Fruit fly (Drosophila melanogaster) whole organism, embryonic: ENCODE results near the gene ddbt.

Experiments used
- Adf1 ChIP-seq: fragments of 200-800 bp; sonication (Bioruptor generic); IDR thresholded peaks from 2 replicates; pipeline ENCODE4 v1.3.6; 2022; ENCODE audit warnings: missing biosample characterization, missing genetic modification characterization
- Bgb ChIP-seq: fragments of 200-800 bp; sonication (Bioruptor generic); IDR thresholded peaks from 2 replicates; pipeline ENCODE4 v1.3.6; 2022; ENCODE audit warnings: missing biosample characterization, missing genetic modification characterization; ENCODE audit not compliant: partially characterized antibody
- CG10209 ChIP-seq: fragments of 200-800 bp; sonication (Bioruptor generic); optimal IDR thresholded peaks from 3 replicates; lab custom pipeline; 2017; ENCODE audit warnings: missing biosample characterization, mild to moderate bottlenecking, missing genetic modification characterization, missing genetic modification reagents
- CG10267 ChIP-seq: fragments of 200-800 bp; sonication (Bioruptor generic); optimal IDR thresholded peaks from 2 replicates; lab custom pipeline; 2018; ENCODE audit warnings: missing biosample characterization, mild to moderate bottlenecking, missing genetic modification characterization, moderate library complexity
- CG12104 ChIP-seq: fragments of 200-800 bp; sonication (Bioruptor generic); optimal IDR thresholded peaks from 3 replicates; lab custom pipeline; 2016; ENCODE audit warnings: missing biosample characterization, missing genetic modification characterization
- CG12299 ChIP-seq: fragments of 200-800 bp; sonication (Bioruptor generic); optimal IDR thresholded peaks from 2 replicates; lab custom pipeline; 2018; ENCODE audit warnings: missing biosample characterization, mild to moderate bottlenecking, missing genetic modification characterization
- CG12659 ChIP-seq: fragments of 200-800 bp; sonication (Bioruptor generic); optimal IDR thresholded peaks from 3 replicates; lab custom pipeline; 2017; ENCODE audit warnings: mild to moderate bottlenecking, missing biosample characterization, missing genetic modification reagents, missing genetic modification characterization
- CG13296 ChIP-seq: fragments of 200-800 bp; sonication (Bioruptor generic); optimal IDR thresholded peaks from 3 replicates; lab custom pipeline; 2018; ENCODE audit warnings: missing biosample characterization, mild to moderate bottlenecking, missing genetic modification characterization
- CG13624 ChIP-seq: fragments of 200-800 bp; sonication (Bioruptor generic); optimal IDR thresholded peaks from 2 replicates; lab custom pipeline; 2016; ENCODE audit warnings: missing biosample characterization, missing genetic modification characterization
- CG15601 ChIP-seq: fragments of 200-800 bp; sonication (Bioruptor generic); optimal IDR thresholded peaks from 3 replicates; lab custom pipeline; 2019; ENCODE audit warnings: missing biosample characterization, mild to moderate bottlenecking, missing genetic modification characterization, moderate library complexity
- CG1602 ChIP-seq: fragments of 200-800 bp; sonication (Bioruptor generic); optimal IDR thresholded peaks from 3 replicates; lab custom pipeline; 2016; ENCODE audit warnings: missing biosample characterization, missing genetic modification characterization
- CG1792 ChIP-seq: fragments of 200-800 bp; sonication (Bioruptor generic); optimal IDR thresholded peaks from 2 replicates; lab custom pipeline; 2016; ENCODE audit warnings: missing biosample characterization, missing genetic modification characterization
- CG18599 ChIP-seq: fragments of 200-800 bp; sonication (Bioruptor generic); optimal IDR thresholded peaks from 3 replicates; lab custom pipeline; 2017; ENCODE audit warnings: missing biosample characterization, missing genetic modification characterization, mild to moderate bottlenecking, moderate library complexity, missing genetic modification reagents
- CG33213 ChIP-seq: fragments of 200-800 bp; sonication (Bioruptor generic); optimal IDR thresholded peaks from 3 replicates; lab custom pipeline; 2016; ENCODE audit warnings: missing biosample characterization, missing genetic modification characterization
- CG4854 ChIP-seq: fragments of 200-800 bp; sonication (Bioruptor generic); optimal IDR thresholded peaks from 2 replicates; lab custom pipeline; 2016; ENCODE audit warnings: missing biosample characterization, missing genetic modification characterization, inconsistent platforms
- CG6791 ChIP-seq: fragments of 200-800 bp; sonication (Bioruptor generic); IDR thresholded peaks from 3 replicates; pipeline ENCODE4 v1.3.6; 2022; ENCODE audit warnings: missing biosample characterization, missing genetic modification characterization; ENCODE audit not compliant: partially characterized antibody
- CG7839 ChIP-seq: fragments of 200-800 bp; sonication (Bioruptor generic); optimal IDR thresholded peaks from 3 replicates; lab custom pipeline; 2018; ENCODE audit warnings: missing biosample characterization, mild to moderate bottlenecking, missing genetic modification characterization, moderate library complexity
- CG8359 ChIP-seq: fragments of 200-800 bp; sonication (Bioruptor generic); optimal IDR thresholded peaks from 2 replicates; lab custom pipeline; 2017; ENCODE audit warnings: missing biosample characterization, mild to moderate bottlenecking, missing genetic modification characterization, borderline replicate concordance
- CG8924 ChIP-seq: fragments of 200-800 bp; optimal IDR thresholded peaks from 3 replicates; lab custom pipeline; 2019; ENCODE audit warnings: missing biosample characterization, mild to moderate bottlenecking, missing genetic modification characterization, moderate library complexity
- CHES-1-like ChIP-seq: fragments of 200-800 bp; sonication (Bioruptor generic); optimal IDR thresholded peaks from 2 replicates; lab custom pipeline; 2016; ENCODE audit warnings: missing biosample characterization, missing genetic modification characterization
- Deaf1 ChIP-seq: fragments of 200-800 bp; optimal IDR thresholded peaks from 3 replicates; lab custom pipeline; 2019; ENCODE audit warnings: missing biosample characterization, mild to moderate bottlenecking, missing genetic modification characterization, moderate library complexity
- Fer1 ChIP-seq: fragments of 200-800 bp; sonication (Bioruptor generic); optimal IDR thresholded peaks from 2 replicates; lab custom pipeline; 2017; ENCODE audit warnings: missing biosample characterization, mild to moderate bottlenecking, missing genetic modification characterization
- Hmr ChIP-seq: fragments of 200-800 bp; sonication (Bioruptor generic); optimal IDR thresholded peaks from 3 replicates; lab custom pipeline; 2017; ENCODE audit warnings: mild to moderate bottlenecking, missing biosample characterization, missing genetic modification reagents, missing genetic modification characterization
- Lhr ChIP-seq: fragments of 200-800 bp; sonication (Bioruptor generic); optimal IDR thresholded peaks from 3 replicates; lab custom pipeline; 2017; ENCODE audit warnings: mild to moderate bottlenecking, missing biosample characterization, missing genetic modification reagents, missing genetic modification characterization
- Opbp ChIP-seq: fragments of 200-800 bp; sonication (Bioruptor generic); IDR thresholded peaks from 3 replicates; pipeline ENCODE4 v1.3.6; 2022; ENCODE audit warnings: missing biosample characterization, missing genetic modification characterization; ENCODE audit not compliant: partially characterized antibody
- Side ChIP-seq: fragments of 200-800 bp; sonication (Bioruptor generic); optimal IDR thresholded peaks from 2 replicates; lab custom pipeline; 2016; ENCODE audit warnings: missing biosample characterization, missing genetic modification characterization
- bbx ChIP-seq: fragments of 200-800 bp; sonication (Bioruptor generic); IDR thresholded peaks from 2 replicates; pipeline ENCODE4 v1.3.6; 2022; ENCODE audit warnings: missing biosample characterization, missing genetic modification characterization; ENCODE audit not compliant: partially characterized antibody
- cg ChIP-seq: fragments of 200-800 bp; sonication (Bioruptor generic); optimal IDR thresholded peaks from 3 replicates; lab custom pipeline; 2019; ENCODE audit warnings: missing biosample characterization, mild to moderate bottlenecking, missing genetic modification characterization, moderate library complexity
- chif ChIP-seq, 2 experiments: fragments of 200-800 bp; sonication (Bioruptor generic); optimal IDR thresholded peaks; 3 replicates each; lab custom pipeline; 2016; ENCODE audit warnings: missing biosample characterization in 2 of 2, missing genetic modification characterization in 2 of 2
- chinmo ChIP-seq: fragments of 200-800 bp; sonication (Bioruptor generic); IDR thresholded peaks from 4 replicates; pipeline ENCODE4 v1.3.6; 2022; ENCODE audit warnings: missing biosample characterization, missing genetic modification characterization; ENCODE audit not compliant: partially characterized antibody
- chn ChIP-seq: fragments of 200-800 bp; sonication (Bioruptor generic); optimal IDR thresholded peaks from 2 replicates; lab custom pipeline; 2016; ENCODE audit warnings: missing biosample characterization, missing genetic modification characterization
- dati ChIP-seq: fragments of 200-800 bp; sonication (Bioruptor generic); IDR thresholded peaks from 2 replicates; pipeline ENCODE4 v1.3.6; 2022; ENCODE audit warnings: missing biosample characterization, missing genetic modification characterization
- dimm ChIP-seq: fragments of 200-800 bp; sonication (Bioruptor generic); IDR thresholded peaks from 2 replicates; pipeline ENCODE4 v1.3.6; 2022; ENCODE audit warnings: missing biosample characterization, missing genetic modification characterization
- dmrt99B ChIP-seq: fragments of 200-800 bp; sonication (Bioruptor generic); optimal IDR thresholded peaks from 2 replicates; lab custom pipeline; 2018; ENCODE audit warnings: missing biosample characterization, mild to moderate bottlenecking, missing genetic modification characterization, moderate library complexity
- dpn ChIP-seq, 2 experiments: fragments of 200-800 bp; sonication (Bioruptor generic); optimal IDR thresholded peaks; 3 replicates each; lab custom pipeline; 2016; ENCODE audit warnings: missing biosample characterization in 2 of 2, missing genetic modification characterization in 2 of 2
- ham ChIP-seq: fragments of 200-800 bp; sonication (Bioruptor generic); IDR thresholded peaks from 2 replicates; pipeline ENCODE4 v1.3.6; 2022; ENCODE audit warnings: missing biosample characterization, missing genetic modification characterization
- lab ChIP-seq: fragments of 200-800 bp; sonication (Bioruptor generic); optimal IDR thresholded peaks from 3 replicates; lab custom pipeline; 2017; ENCODE audit warnings: missing biosample characterization, missing genetic modification characterization, mild to moderate bottlenecking, moderate library complexity, missing genetic modification reagents
- nerfin-1 ChIP-seq: fragments of 200-800 bp; sonication (Bioruptor generic); optimal IDR thresholded peaks from 3 replicates; lab custom pipeline; 2019; ENCODE audit warnings: missing biosample characterization, mild to moderate bottlenecking, missing genetic modification characterization, moderate library complexity
- pho ChIP-seq: fragments of 200-800 bp; sonication (Bioruptor generic); optimal IDR thresholded peaks from 2 replicates; lab custom pipeline; 2016; ENCODE audit warnings: missing biosample characterization, missing genetic modification characterization
- pzg ChIP-seq: fragments of 200-800 bp; sonication (Bioruptor generic); optimal IDR thresholded peaks from 3 replicates; lab custom pipeline; 2018; ENCODE audit warnings: missing biosample characterization, mild to moderate bottlenecking, missing genetic modification characterization, moderate library complexity
- row ChIP-seq: fragments of 200-800 bp; sonication (Bioruptor generic); IDR thresholded peaks from 3 replicates; pipeline ENCODE4 v1.3.6; 2022; ENCODE audit warnings: missing biosample characterization, missing genetic modification characterization
- sug ChIP-seq: fragments of 200-800 bp; optimal IDR thresholded peaks from 2 replicates; lab custom pipeline; 2019; ENCODE audit warnings: missing biosample characterization, mild to moderate bottlenecking, missing genetic modification characterization, moderate library complexity
- tgo ChIP-seq: fragments of 200-800 bp; sonication (Bioruptor generic); IDR thresholded peaks from 3 replicates; pipeline ENCODE4 v1.3.6; 2022; ENCODE audit warnings: missing biosample characterization, missing genetic modification characterization
- trem ChIP-seq: fragments of 200-800 bp; optimal IDR thresholded peaks from 3 replicates; lab custom pipeline; 2019; ENCODE audit warnings: missing biosample characterization, mild to moderate bottlenecking, missing genetic modification characterization, moderate library complexity
- ttk ChIP-seq: fragments of 200-800 bp; sonication (Bioruptor generic); IDR thresholded peaks from 2 replicates; pipeline ENCODE4 v2.1.2; 2022; ENCODE audit warnings: missing biosample characterization, missing genetic modification characterization

The ddbt gene

dm6 chr3L:291583-292145 is 25.2 kb upstream of the ddbt start (continued):
- TF ChIP-seq Lhr (GFP tag; lab: Kevin White, UChicago) = no peak

- TF ChIP-seq CG4854 (GFP tag; lab: Kevin White, UChicago) = peak; percentile 80
- TF ChIP-seq Hmr = peak; percentile 48
- no peak for TF ChIP-seq ham (GFP tag; lab: Robert Waterston, UW)
- TF ChIP-seq nerfin-1 = peak; percentile 40
- TF ChIP-seq Deaf1 = peak; percentile 58
- TF ChIP-seq row (GFP tag; lab: Robert Waterston, UW) = peak; percentile 10; the same call in 1 of the 3 replicates
- peak; percentile 61; the same call in 2 of the 3 replicates for TF ChIP-seq Opbp
- peak; percentile 76 for TF ChIP-seq trem (tag; lab: Kevin White, UChicago)
- peak; percentile 84 for TF ChIP-seq CG12659 (GFP tag; lab: Kevin White, UChicago)
- TF ChIP-seq CG12299 (tag; lab: Kevin White, UChicago) = peak; percentile 58
- peak; percentile 11 for TF ChIP-seq CG7839
- 0 out of 2 replicates have a peak, but pooled peaks have one; percentile 32 for TF ChIP-seq bbx (GFP tag; lab: Robert Waterston, UW)
- no peak for TF ChIP-seq Adf1 (GFP tag; lab: Robert Waterston, UW)
- TF ChIP-seq chif (GFP tag; optimal IDR thresholded peaks at IDR 0.05; lab: Kevin White, UChicago) = peak in 1 of 2 experiments; percentile 21
- TF ChIP-seq dati = no peak
- peak; percentile 51 for TF ChIP-seq CG33213 (GFP tag; lab: Kevin White, UChicago)
- no peak for TF ChIP-seq CG12104 (GFP tag; lab: Kevin White, UChicago)
- peak in 1 of 2 experiments; percentile 10 for TF ChIP-seq dpn (GFP tag; optimal IDR thresholded peaks at IDR 0.05; lab: Kevin White, UChicago)
- peak; percentile 63 for TF ChIP-seq CG8924 (tag; lab: Kevin White, UChicago)
- TF ChIP-seq CG10209 (GFP tag; lab: Kevin White, UChicago) = peak; percentile 10
- no peak for TF ChIP-seq CG8359 (GFP tag; lab: Kevin White, UChicago)
- TF ChIP-seq cg (GFP tag; lab: Kevin White, UChicago) = peak; percentile 49
- TF ChIP-seq CG15601 = peak; percentile 29
- peak; percentile 16 for TF ChIP-seq sug (tag; lab: Kevin White, UChicago)
- TF ChIP-seq CG1792 = peak; percentile 28
- TF ChIP-seq pho (GFP tag; lab: Kevin White, UChicago) = peak; percentile 10
- 0 out of 3 replicates have a peak, but pooled peaks have one; percentile 7 for TF ChIP-seq CG6791 (GFP tag; lab: Robert Waterston, UW)
- TF ChIP-seq CG1602 (GFP tag; lab: Kevin White, UChicago) = no peak
- TF ChIP-seq CG13624 (GFP tag; lab: Kevin White, UChicago) = peak; percentile 28
- no peak for TF ChIP-seq dmrt99B (tag; lab: Kevin White, UChicago)
- TF ChIP-seq chn = peak; percentile 7
- TF ChIP-seq Side (GFP tag; lab: Kevin White, UChicago) = peak; percentile 3
- no peak for TF ChIP-seq ttk (GFP tag; lab: Robert Waterston, UW)
- no peak for TF ChIP-seq tgo (GFP tag; lab: Robert Waterston, UW)
- peak; percentile 60 for TF ChIP-seq lab (GFP tag; lab: Kevin White, UChicago)
- peak; percentile 10; the same call in 1 of the 2 replicates for TF ChIP-seq Bgb (GFP tag; lab: Robert Waterston, UW)
- TF ChIP-seq CG13296 (GFP tag; lab: Kevin White, UChicago) = no peak
- TF ChIP-seq CG18599 (GFP tag; lab: Kevin White, UChicago) = peak; percentile 16
- TF ChIP-seq CG10267 (tag; lab: Kevin White, UChicago) = peak; percentile 57
- no peak for TF ChIP-seq dimm (GFP tag; lab: Robert Waterston, UW)
- TF ChIP-seq chinmo (GFP tag; lab: Robert Waterston, UW) = peak; percentile 81; the same call in 2 of the 4 replicates
- peak; percentile 93 for TF ChIP-seq pzg (GFP tag; lab: Kevin White, UChicago)
- peak; percentile 55 for TF ChIP-seq Fer1
- peak; percentile 77 for TF ChIP-seq CHES-1-like
These were observed 24.6 kb upstream of the ddbt start for dm6 chr3L:292146-292776.
